Worm (Caenorhabditis elegans): ENCODE data around the gene sdn-1.

The sdn-1 gene

DNA sequence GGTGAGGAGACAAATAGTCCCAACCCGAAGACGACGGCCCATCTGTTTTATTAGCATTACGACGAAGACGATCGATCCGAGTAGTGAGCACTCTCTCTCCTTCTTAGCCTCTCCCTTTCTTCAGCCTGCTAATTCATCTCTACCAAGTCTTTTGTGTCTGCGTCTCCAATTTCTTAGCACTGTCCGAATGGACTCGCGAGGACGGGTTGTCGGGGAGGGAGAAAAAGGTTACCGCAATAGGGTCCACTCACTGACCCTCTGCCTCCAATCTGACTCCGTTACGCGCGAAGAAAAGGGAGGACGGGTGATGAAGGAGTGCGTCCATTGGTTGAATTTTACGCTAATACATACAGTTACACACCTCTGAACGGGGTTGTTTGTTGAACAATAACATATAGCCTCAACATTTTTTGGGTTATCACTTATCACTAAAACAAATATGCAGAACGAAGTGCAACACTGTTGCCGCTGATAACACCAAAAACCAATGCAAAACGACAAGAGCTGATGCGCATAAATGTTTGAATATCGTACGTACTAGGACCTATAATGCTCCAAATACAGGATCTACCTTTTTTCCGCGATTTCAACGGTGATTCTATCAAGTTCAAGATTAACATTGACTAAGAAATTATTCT lies 4.5 kb upstream of the sdn-1 start (continued):
- TF ChIP-seq nhr-11 (tag; optimal IDR thresholded peaks at IDR 0.05): no peak

DNA sequence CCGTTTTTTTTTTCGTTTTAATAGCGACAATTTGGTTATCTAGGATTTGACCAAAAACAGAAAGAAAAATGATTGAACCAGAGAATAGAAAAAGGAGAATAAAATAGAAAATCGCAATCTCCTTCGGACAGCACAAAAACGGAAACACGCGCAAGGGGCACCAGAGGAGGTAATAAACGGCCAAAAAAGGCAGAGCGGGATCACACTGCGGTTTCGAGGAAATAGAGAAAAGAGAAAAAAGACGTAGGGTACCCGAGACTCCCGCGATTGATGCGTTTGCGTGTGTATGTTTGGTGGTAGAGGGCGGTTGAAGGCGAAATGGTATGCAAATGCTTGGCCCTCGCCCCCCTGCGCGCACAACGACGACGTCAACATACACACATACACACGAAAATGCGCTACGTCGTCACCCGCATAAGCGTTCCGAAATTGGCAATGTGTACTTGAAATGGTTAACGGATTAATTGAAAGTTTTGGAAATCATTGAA lies 3.3 kb upstream of the sdn-1 start:
- TF ChIP-seq ceh-22 (tag; optimal IDR thresholded peaks at IDR 0.05) (no peak), C08G9.2 (tag; optimal IDR thresholded peaks at IDR 0.05) (peak; percentile 8), ceh-2 (tag; optimal IDR thresholded peaks at IDR 0.05) (peak; percentile 15), rnt-1 (tag; optimal IDR thresholded peaks at IDR 0.05) (peak; percentile 4), pat-9 (tag; optimal IDR thresholded peaks at IDR 0.05) (no peak), syd-9 (tag; optimal IDR thresholded peaks at IDR 0.05) (no peak), nhr-232 (tag; optimal IDR thresholded peaks at IDR 0.05) (peak; percentile 7), ref-2 (tag; optimal IDR thresholded peaks at IDR 0.05) (peak; percentile 47)

DNA sequence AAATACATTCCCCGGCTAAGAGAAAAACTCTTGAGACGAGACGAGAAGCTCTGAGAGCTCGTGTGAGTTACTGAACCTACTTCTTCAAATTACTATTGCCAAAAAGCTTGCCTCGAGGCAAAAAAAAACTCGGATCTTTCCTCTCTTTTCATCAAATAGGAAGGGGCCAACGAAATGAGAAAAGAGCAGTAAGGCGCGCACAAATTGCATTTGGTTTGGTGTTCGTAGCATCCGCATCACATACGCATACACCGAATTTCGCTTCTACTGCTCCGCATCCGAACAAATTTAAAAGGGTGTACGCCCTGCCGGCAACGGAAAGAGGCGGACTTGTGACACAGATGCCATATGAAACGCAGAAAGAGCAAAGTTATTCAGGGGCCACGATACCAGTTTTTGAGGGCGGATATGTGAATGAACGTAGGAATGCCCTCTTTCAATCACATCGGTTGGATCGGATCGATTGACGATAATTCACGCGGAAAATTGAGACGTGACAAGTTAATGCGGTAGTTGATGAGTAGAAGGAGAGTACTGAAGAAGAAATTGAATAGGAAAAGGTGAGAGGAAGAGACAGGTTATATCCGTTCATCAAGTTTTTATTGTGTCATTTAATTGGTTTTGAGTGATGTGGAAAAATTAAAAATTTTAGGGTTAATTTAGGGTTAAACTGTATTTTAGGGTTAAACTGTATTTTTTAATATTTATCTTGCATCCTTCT lies 1.7 kb upstream of the sdn-1 start:
- TF ChIP-seq unc-55 (GFP tag; optimal IDR thresholded peaks at IDR 0.05) (peak; percentile 36), npax-4 (tag; optimal IDR thresholded peaks at IDR 0.05) (no peak), unc-86 (tag; optimal IDR thresholded peaks at IDR 0.05) (no peak), dmd-4 (tag; optimal IDR thresholded peaks at IDR 0.05; ENCODE audit: borderline replicate concordance) (no peak), mec-3 (tag; optimal IDR thresholded peaks at IDR 0.05; ENCODE audit: borderline replicate concordance) (no peak), Y22D7AL.16 (tag; optimal IDR thresholded peaks at IDR 0.05) (no peak), unc-42 (tag; optimal IDR thresholded peaks at IDR 0.05) (peak; percentile 89)

DNA sequence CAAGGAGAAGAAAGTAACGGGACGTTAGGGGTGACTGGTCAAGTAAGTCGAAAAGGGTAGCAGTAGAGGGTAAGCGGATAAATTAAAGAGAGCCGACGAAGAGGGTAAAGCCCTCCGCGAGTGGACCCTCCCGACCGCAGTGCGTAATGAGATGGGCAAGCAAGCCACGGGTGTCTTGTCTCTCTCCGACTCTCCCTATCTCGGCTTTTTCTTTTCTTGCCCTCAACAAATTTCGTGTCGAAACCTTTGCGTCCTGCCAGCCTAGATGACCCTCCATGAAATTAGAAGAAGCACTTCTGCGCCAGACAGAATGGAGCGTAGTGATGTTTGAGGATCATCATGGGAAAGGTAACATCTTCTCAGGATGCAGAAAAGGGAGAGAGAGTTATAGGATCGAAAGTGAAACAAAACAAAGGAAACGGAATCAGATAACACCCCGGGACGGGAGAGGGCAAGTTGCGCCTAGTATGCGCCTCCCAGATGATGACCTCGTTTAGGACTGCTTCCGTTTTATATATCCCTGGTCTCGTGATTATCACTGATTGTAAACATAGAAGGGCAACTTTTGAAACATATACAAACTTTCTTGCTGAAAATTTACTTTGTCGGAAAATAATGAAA lies 732 bp upstream of the sdn-1 start:
- TF ChIP-seq ztf-16 (tag; optimal IDR thresholded peaks at IDR 0.05) (no peak), hlh-15 (tag; optimal IDR thresholded peaks at IDR 0.05) (no peak), ceh-6 (GFP tag; optimal IDR thresholded peaks at IDR 0.05) (no peak), K02D7.2 (tag; optimal IDR thresholded peaks at IDR 0.05) (no peak), ceh-2 (tag; optimal IDR thresholded peaks at IDR 0.05) (peak; percentile 12), fax-1 (tag; optimal IDR thresholded peaks at IDR 0.05) (no peak), pat-9 (tag; optimal IDR thresholded peaks at IDR 0.05) (no peak), F13H6.1 (tag; optimal IDR thresholded peaks at IDR 0.05) (no peak), fkh-6 (tag; optimal IDR thresholded peaks at IDR 0.05) (no peak), ref-2 (tag; optimal IDR thresholded peaks at IDR 0.05) (no peak), C38D4.7 (GFP tag; optimal IDR thresholded peaks at IDR 0.05) (no peak), lim-6 (tag; optimal IDR thresholded peaks at IDR 0.05) (no peak), elt-2 (tag; optimal IDR thresholded peaks at IDR 0.05) (no peak), hlh-8 (tag; optimal IDR thresholded peaks at IDR 0.05) (no peak), pha-2 (tag; optimal IDR thresholded peaks at IDR 0.05) (no peak), ceh-45 (GFP tag; IDR thresholded peaks at IDR 0.05) (no peak), hlh-13 (GFP tag; optimal IDR thresholded peaks at IDR 0.05) (no peak), elt-4 (tag; optimal IDR thresholded peaks at IDR 0.05) (no peak), tbx-2 (tag; optimal IDR thresholded peaks at IDR 0.05) (peak; percentile 29), che-1 (tag; optimal IDR thresholded peaks at IDR 0.05) (no peak), nfya-1 (tag; optimal IDR thresholded peaks at IDR 0.05) (peak; percentile 1), tbx-7 (tag; optimal IDR thresholded peaks at IDR 0.05) (no peak), ceh-19 (GFP tag; optimal IDR thresholded peaks at IDR 0.05) (peak; percentile 18), ceh-24 (tag; optimal IDR thresholded peaks at IDR 0.05) (no peak), T23F11.4 (GFP tag; optimal IDR thresholded peaks at IDR 0.05) (peak; percentile 39), unc-42 (tag; optimal IDR thresholded peaks at IDR 0.05) (peak; percentile 45), ceh-30 (tag; optimal IDR thresholded peaks at IDR 0.05) (no peak), nhr-232 (tag; optimal IDR thresholded peaks at IDR 0.05) (no peak), ceh-31 (tag; optimal IDR thresholded peaks at IDR 0.05) (peak; percentile 44), eyg-1 (tag; optimal IDR thresholded peaks at IDR 0.05) (no peak), sox-2 (GFP tag; IDR thresholded peaks at IDR 0.05) (no peak), dmd-4 (tag; optimal IDR thresholded peaks at IDR 0.05; ENCODE audit: borderline replicate concordance) (no peak), zip-5 (tag; optimal IDR thresholded peaks at IDR 0.05) (no peak), ceh-22 (tag; optimal IDR thresholded peaks at IDR 0.05) (no peak), C08G9.2 (tag; optimal IDR thresholded peaks at IDR 0.05) (no peak)

Data from whole organism, late embryonic.